ENCODE assay signal across 1 fruit fly cellular context in the genomic region with DNA sequence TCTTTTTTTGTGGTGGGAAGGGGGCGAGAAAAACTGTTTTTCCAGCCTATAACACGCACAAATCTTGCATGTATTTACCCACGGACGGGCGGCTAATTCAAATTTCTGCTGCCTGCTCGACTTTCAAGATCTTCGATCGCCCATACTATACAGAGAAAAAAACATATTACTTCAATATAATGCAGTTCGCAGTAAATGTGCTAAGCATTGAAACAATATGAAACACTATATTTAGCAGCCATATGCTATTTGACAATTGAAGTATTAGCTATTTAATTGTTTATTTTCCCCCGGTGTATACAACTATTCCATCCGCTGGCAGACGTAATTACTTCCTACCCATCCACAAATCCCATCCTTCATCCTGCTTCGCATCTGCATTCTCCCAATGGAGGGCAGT.
TF ChIP-seq lines count a peak whose summit lies in the region.

No protein-coding gene starts in this region.

TF ChIP-seq in whole organism, prepupa, 60 proteins besides CTCF, POLR2A, EP300 and RAD21 (continued from another document):
- TF ChIP-seq fkh (GFP tag; optimal IDR thresholded peaks at IDR 0.05; lab: Kevin White, UChicago) (no peak), Hr4 (GFP tag; optimal IDR thresholded peaks at IDR 0.05; lab: Kevin White, UChicago) (peak; percentile 21), net (GFP tag; optimal IDR thresholded peaks at IDR 0.05; lab: Kevin White, UChicago) (peak; percentile 20), CG6163 (GFP tag; IDR thresholded peaks at IDR 0.05; lab: Robert Waterston, UW) (peak; percentile 70; the same call in 2 of the 3 replicates), CG6792 (GFP tag; optimal IDR thresholded peaks at IDR 0.05; lab: Kevin White, UChicago) (peak; percentile 15), CG32006 (GFP tag; optimal IDR thresholded peaks at IDR 0.05; lab: Kevin White, UChicago) (peak; percentile 49), Hr38 (GFP tag; optimal IDR thresholded peaks at IDR 0.05; lab: Kevin White, UChicago) (no peak), OdsH (GFP tag; optimal IDR thresholded peaks at IDR 0.05; lab: Kevin White, UChicago) (peak; percentile 23), topi (GFP tag; optimal IDR thresholded peaks at IDR 0.05; lab: Kevin White, UChicago) (peak; percentile 21), dsx (GFP tag; optimal IDR thresholded peaks at IDR 0.05; lab: Kevin White, UChicago; ENCODE audit: poor library complexity, severe bottlenecking) (no peak), Hr39 (GFP tag; optimal IDR thresholded peaks at IDR 0.05; lab: Kevin White, UChicago) (peak; percentile 37), CG31627 (GFP tag; optimal IDR thresholded peaks at IDR 0.05; lab: Kevin White, UChicago) (peak; percentile 19), fd85E (GFP tag; optimal IDR thresholded peaks at IDR 0.05; lab: Kevin White, UChicago) (no peak), CG15336 (GFP tag; IDR thresholded peaks at IDR 0.05; lab: Robert Waterston, UW) (0 out of 2 replicates have a peak, but pooled peaks have one; percentile 37)
